Worm (Caenorhabditis elegans) whole organism, L2 larva: Measurements from ENCODE around the gene serp-1.2.
A peak's percentile ranks its signal among the peaks of the same experiment; 100 is the strongest.

Experiments
- F13H6.1 ChIP-seq: sonication (generic microtip); optimal IDR thresholded peaks from 2 replicates; lab custom pipeline; 2016; ENCODE audit warnings: missing genetic modification characterization, missing compliant biosample characterization
- alr-1 ChIP-seq: fragments of 150-350 bp; optimal IDR thresholded peaks from 2 replicates; lab custom pipeline; 2014; ENCODE audit warnings: missing biosample characterization, missing genetic modification characterization
- blmp-1 ChIP-seq: sonication (generic microtip); optimal IDR thresholded peaks from 2 replicates; lab custom pipeline; 2017; ENCODE audit warnings: missing genetic modification characterization, mild to moderate bottlenecking, missing compliant biosample characterization, antibody characterized with exemption, moderate library complexity; ENCODE audit not compliant: insufficient read depth
- egl-27 ChIP-seq: sonication (generic microtip); optimal IDR thresholded peaks from 3 replicates; lab custom pipeline; 2017; ENCODE audit warnings: missing biosample characterization, missing genetic modification reagents, missing genetic modification characterization
- fos-1 ChIP-seq: fragments of 150-350 bp; optimal IDR thresholded peaks from 2 replicates; lab custom pipeline; 2014; ENCODE audit warnings: missing biosample characterization, missing genetic modification characterization
- lin-11 ChIP-seq: fragments of 150-350 bp; sonication (generic microtip); optimal IDR thresholded peaks from 2 replicates; lab custom pipeline; 2014; ENCODE audit warnings: missing biosample characterization, missing genetic modification characterization, inconsistent platforms, mixed read lengths
- lin-13 ChIP-seq: fragments of 150-350 bp; optimal IDR thresholded peaks from 2 replicates; lab custom pipeline; 2014; ENCODE audit warnings: missing biosample characterization, missing genetic modification reagents, missing genetic modification characterization
- lin-39 ChIP-seq: fragments of 150-350 bp; optimal IDR thresholded peaks from 2 replicates; lab custom pipeline; 2014; ENCODE audit warnings: missing biosample characterization, missing genetic modification reagents, missing genetic modification characterization
- lsy-2 ChIP-seq, 2 experiments: fragments of 150-350 bp in 1 of 2; sonication (generic microtip) in 1 of 2; optimal IDR thresholded peaks; 2 replicates each; lab custom pipeline; 2014 to 2017; ENCODE audit warnings: missing biosample characterization in 2 of 2, missing genetic modification characterization in 2 of 2
- mdl-1 ChIP-seq, 2 experiments: fragments of 150-350 bp in 1 of 2; sonication (generic microtip) in 1 of 2; optimal IDR thresholded peaks; 2 replicates each; lab custom pipeline; 2017; ENCODE audit warnings: missing biosample characterization in 2 of 2, missing genetic modification characterization in 2 of 2
- nhr-11 ChIP-seq: fragments of 150-350 bp; optimal IDR thresholded peaks from 2 replicates; lab custom pipeline; 2014; ENCODE audit warnings: missing biosample characterization, missing genetic modification characterization
- unc-62 ChIP-seq: fragments of 150-350 bp; optimal IDR thresholded peaks from 2 replicates; lab custom pipeline; 2014; ENCODE audit warnings: missing biosample characterization, missing genetic modification reagents, missing genetic modification characterization
- ztf-11 ChIP-seq: sonication (generic microtip); optimal IDR thresholded peaks from 2 replicates; lab custom pipeline; 2017; ENCODE audit warnings: missing biosample characterization, missing genetic modification characterization
- ztf-4 ChIP-seq: fragments of 150-350 bp; optimal IDR thresholded peaks from 2 replicates; lab custom pipeline; 2014; ENCODE audit warnings: missing biosample characterization, missing genetic modification characterization

- TF ChIP-seq lsy-2 (tag; optimal IDR thresholded peaks at IDR 0.05; lab: Kevin White, UChicago) (peak; percentile 45 to 65), nhr-11 (tag; lab: Kevin White, UChicago) (no peak), unc-62 (GFP tag; lab: Kevin White, UChicago) (no peak), alr-1 (tag; lab: Kevin White, UChicago) (no peak), ztf-11 (no peak), egl-27 (tag; lab: Kevin White, UChicago) (no peak), blmp-1 (tag; lab: Kevin White, UChicago) (no peak), fos-1 (tag; lab: Kevin White, UChicago) (peak; percentile 66), F13H6.1 (tag; lab: Kevin White, UChicago) (peak; percentile 63), lin-39 (tag; lab: Kevin White, UChicago) (no peak), mdl-1 (tag; optimal IDR thresholded peaks at IDR 0.05; lab: Kevin White, UChicago) (peak; percentile 52 to 66), ztf-4 (tag; lab: Kevin White, UChicago) (no peak), lin-11 (peak; percentile 66), lin-13 (peak; percentile 46)
These were observed 27.4 kb downstream of the serp-1.2 start for ce11 chrIV:8252856-8253255.
